Fruit fly (Drosophila melanogaster) whole organism, pupa: ENCODE results near the gene CG17075.

ENCODE experiments used
- CG10348 ChIP-seq: fragments of 200-800 bp; sonication (Bioruptor generic); IDR thresholded peaks from 2 replicates; pipeline ENCODE4 v1.3.6; 2022; ENCODE audit warnings: missing biosample characterization, missing genetic modification characterization
- CG13204 ChIP-seq: fragments of 200-800 bp; sonication (Bioruptor generic); optimal IDR thresholded peaks from 2 replicates; lab custom pipeline; 2018; ENCODE audit warnings: missing biosample characterization, mild to moderate bottlenecking, missing genetic modification characterization, moderate library complexity
- CG15710 ChIP-seq: fragments of 200-800 bp; sonication (Bioruptor generic); optimal IDR thresholded peaks from 2 replicates; lab custom pipeline; 2018; ENCODE audit warnings: missing biosample characterization, mild to moderate bottlenecking, missing genetic modification characterization, moderate library complexity
- CG17806 ChIP-seq: fragments of 200-800 bp; sonication (Bioruptor generic); optimal IDR thresholded peaks from 2 replicates; lab custom pipeline; 2018; ENCODE audit warnings: missing biosample characterization, mild to moderate bottlenecking, missing genetic modification characterization, moderate library complexity
- CG34367 ChIP-seq: fragments of 200-800 bp; sonication (Bioruptor generic); optimal IDR thresholded peaks from 2 replicates; lab custom pipeline; 2018; ENCODE audit warnings: missing biosample characterization, mild to moderate bottlenecking, missing genetic modification characterization
- CG4496 ChIP-seq: fragments of 200-800 bp; sonication (Bioruptor generic); IDR thresholded peaks from 3 replicates; pipeline ENCODE4 v1.3.6; 2022; ENCODE audit warnings: missing biosample characterization, missing genetic modification characterization
- D1 ChIP-seq: fragments of 200-800 bp; sonication (Bioruptor generic); optimal IDR thresholded peaks from 2 replicates; lab custom pipeline; 2018; ENCODE audit warnings: missing biosample characterization, mild to moderate bottlenecking, missing genetic modification characterization, moderate library complexity
- EcR ChIP-seq: fragments of 200-800 bp; sonication (Bioruptor generic); optimal IDR thresholded peaks from 3 replicates; lab custom pipeline; 2019; ENCODE audit warnings: missing biosample characterization, missing genetic modification characterization, mild to moderate bottlenecking, moderate library complexity, missing genetic modification reagents
- Snoo ChIP-seq: fragments of 200-800 bp; sonication (Bioruptor generic); optimal IDR thresholded peaks from 3 replicates; lab custom pipeline; 2017; ENCODE audit warnings: missing biosample characterization, mild to moderate bottlenecking, missing genetic modification characterization, inconsistent platforms
- fd96Ca ChIP-seq: fragments of 200-800 bp; sonication (Bioruptor generic); IDR thresholded peaks from 3 replicates; pipeline ENCODE4 v1.3.6; 2022; ENCODE audit warnings: missing biosample characterization, missing genetic modification characterization
- gl ChIP-seq: fragments of 200-800 bp; sonication (Bioruptor generic); optimal IDR thresholded peaks from 2 replicates; lab custom pipeline; 2018; ENCODE audit warnings: missing biosample characterization, mild to moderate bottlenecking, missing genetic modification characterization
- rn ChIP-seq: fragments of 200-800 bp; sonication (Bioruptor generic); IDR thresholded peaks from 2 replicates; pipeline ENCODE4 v1.3.6; 2022; ENCODE audit warnings: missing biosample characterization, missing genetic modification characterization

DNA sequence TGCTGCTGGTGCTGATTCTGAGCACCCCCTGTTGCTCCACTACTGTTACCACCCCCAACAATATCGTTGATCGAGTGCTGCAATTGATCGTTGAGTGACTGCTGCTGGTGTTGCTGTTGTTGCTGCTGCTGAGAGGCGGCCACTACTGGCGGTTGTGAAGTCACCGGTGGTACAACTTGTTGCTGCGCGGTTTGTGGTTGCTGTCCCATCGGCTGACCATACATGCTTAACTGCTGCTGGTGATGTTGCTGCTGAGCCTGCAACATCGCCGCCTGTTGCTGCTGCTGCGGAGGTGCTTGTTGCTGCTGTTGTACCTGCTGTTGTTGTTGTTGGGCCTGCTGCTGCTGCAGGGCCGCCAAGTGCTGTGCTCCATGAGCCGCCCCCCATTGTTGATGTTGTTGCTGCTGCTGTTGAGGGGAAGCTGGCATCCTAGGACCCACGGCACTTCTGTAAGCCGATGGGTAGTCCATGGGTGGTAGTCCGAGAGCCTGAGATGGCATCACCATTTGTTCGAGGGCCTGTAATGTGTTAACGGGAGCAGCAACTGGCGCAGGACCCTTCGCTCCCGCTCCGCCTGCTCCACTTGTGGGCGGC lies 27.0 kb downstream of the CG17075 start:
- no peak for TF ChIP-seq CG4496
- TF ChIP-seq gl (tag; lab: Kevin White, UChicago), result no peak
- no peak for TF ChIP-seq CG15710 (tag; lab: Kevin White, UChicago)
- TF ChIP-seq CG13204 (GFP tag; lab: Kevin White, UChicago), result no peak
- TF ChIP-seq CG17806, result no peak
- TF ChIP-seq CG34367 (tag; lab: Kevin White, UChicago), result no peak
- no peak for TF ChIP-seq fd96Ca (GFP tag; lab: Robert Waterston, UW)
- TF ChIP-seq CG10348, result no peak
- TF ChIP-seq D1 (tag; lab: Kevin White, UChicago), result no peak
- TF ChIP-seq rn (GFP tag; lab: Robert Waterston, UW), result no peak
- TF ChIP-seq EcR (GFP tag; lab: Kevin White, UChicago), result no peak
- TF ChIP-seq Snoo (tag; lab: Kevin White, UChicago), result no peak
